Worm (Caenorhabditis elegans) whole organism, late embryonic: ENCODE results near the gene smz-1.
A peak's percentile ranks its signal among the peaks of the same experiment; 100 is the strongest.

Experiments used
- C08G9.2 ChIP-seq: sonication (generic microtip); optimal IDR thresholded peaks from 2 replicates; lab custom pipeline; 2016; ENCODE audit warnings: mild to moderate bottlenecking, missing genetic modification characterization, moderate library complexity, missing compliant biosample characterization
- F13H6.1 ChIP-seq: sonication (generic microtip); optimal IDR thresholded peaks from 2 replicates; lab custom pipeline; 2016; ENCODE audit warnings: missing genetic modification characterization, missing compliant biosample characterization
- K02D7.2 ChIP-seq: sonication (generic microtip); optimal IDR thresholded peaks from 2 replicates; lab custom pipeline; 2017; ENCODE audit warnings: mild to moderate bottlenecking, missing genetic modification characterization, missing compliant biosample characterization
- K09A11.1 ChIP-seq: sonication (generic microtip); optimal IDR thresholded peaks from 2 replicates; lab custom pipeline; 2017; ENCODE audit warnings: antibody characterized with exemption, mild to moderate bottlenecking, missing genetic modification characterization, missing compliant biosample characterization; ENCODE audit not compliant: insufficient read depth
- Y22D7AL.16 ChIP-seq: sonication (generic microtip); optimal IDR thresholded peaks from 2 replicates; lab custom pipeline; 2016; ENCODE audit warnings: missing genetic modification characterization, missing compliant biosample characterization
- ceh-19 ChIP-seq: fragments of 200-800 bp; sonication (Bioruptor generic); optimal IDR thresholded peaks from 2 replicates; lab custom pipeline; 2018; ENCODE audit warnings: mild to moderate bottlenecking, missing genetic modification characterization, missing compliant biosample characterization
- ceh-2 ChIP-seq: sonication (generic microtip); optimal IDR thresholded peaks from 2 replicates; lab custom pipeline; 2016; ENCODE audit warnings: missing genotype, missing genetic modification characterization, missing compliant biosample characterization
- ceh-22 ChIP-seq: sonication (generic microtip); optimal IDR thresholded peaks from 2 replicates; lab custom pipeline; 2017; ENCODE audit warnings: missing biosample characterization, missing genetic modification characterization
- ceh-24 ChIP-seq: sonication (generic microtip); optimal IDR thresholded peaks from 2 replicates; lab custom pipeline; 2016; ENCODE audit warnings: mild to moderate bottlenecking, missing genetic modification characterization, missing compliant biosample characterization
- ceh-30 ChIP-seq: fragments of 150-350 bp; optimal IDR thresholded peaks from 2 replicates; lab custom pipeline; 2014; ENCODE audit warnings: missing biosample characterization, missing genetic modification characterization
- ceh-34 ChIP-seq: sonication (generic microtip); optimal IDR thresholded peaks from 2 replicates; lab custom pipeline; 2016; ENCODE audit warnings: mild to moderate bottlenecking, missing genetic modification characterization, missing compliant biosample characterization
- ceh-48 ChIP-seq: sonication (generic microtip); optimal IDR thresholded peaks from 2 replicates; lab custom pipeline; 2016; ENCODE audit warnings: missing genetic modification characterization, inconsistent platforms, missing compliant biosample characterization
- ceh-6 ChIP-seq: fragments of 200-800 bp; sonication (Bioruptor generic); optimal IDR thresholded peaks from 2 replicates; lab custom pipeline; 2018; ENCODE audit warnings: mild to moderate bottlenecking, missing genetic modification characterization, missing compliant biosample characterization
- che-1 ChIP-seq: sonication (generic microtip); optimal IDR thresholded peaks from 2 replicates; lab custom pipeline; 2016; ENCODE audit warnings: mild to moderate bottlenecking, missing genetic modification characterization, missing compliant biosample characterization
- dmd-4 ChIP-seq: sonication (generic microtip); optimal IDR thresholded peaks from 2 replicates; lab custom pipeline; 2016; ENCODE audit warnings: borderline replicate concordance, missing genetic modification characterization, missing compliant biosample characterization
- elt-2 ChIP-seq: sonication (generic microtip); optimal IDR thresholded peaks from 2 replicates; lab custom pipeline; 2016; ENCODE audit warnings: missing genetic modification reagents, missing genetic modification characterization, missing compliant biosample characterization
- elt-4 ChIP-seq: sonication (generic microtip); optimal IDR thresholded peaks from 2 replicates; lab custom pipeline; 2016; ENCODE audit warnings: missing genetic modification characterization, missing compliant biosample characterization
- fax-1 ChIP-seq: sonication (generic microtip); optimal IDR thresholded peaks from 2 replicates; lab custom pipeline; 2016; ENCODE audit warnings: missing genotype, missing genetic modification characterization, missing compliant biosample characterization
- fkh-10 ChIP-seq: fragments of 150-350 bp; optimal IDR thresholded peaks from 2 replicates; lab custom pipeline; 2014; ENCODE audit warnings: missing biosample characterization, missing genetic modification reagents, missing genetic modification characterization
- fkh-6 ChIP-seq: sonication (generic microtip); optimal IDR thresholded peaks from 2 replicates; lab custom pipeline; 2016; ENCODE audit warnings: missing genetic modification characterization, missing compliant biosample characterization
- gmeb-2 ChIP-seq: sonication (generic microtip); optimal IDR thresholded peaks from 2 replicates; lab custom pipeline; 2016; ENCODE audit warnings: missing genetic modification characterization, inconsistent platforms, missing compliant biosample characterization
- hlh-13 ChIP-seq: fragments of 200-800 bp; sonication (Bioruptor generic); optimal IDR thresholded peaks from 2 replicates; lab custom pipeline; 2018; ENCODE audit warnings: mild to moderate bottlenecking, missing genetic modification characterization, missing compliant biosample characterization
- hlh-30 ChIP-seq: sonication (generic microtip); optimal IDR thresholded peaks from 2 replicates; lab custom pipeline; 2017; ENCODE audit warnings: antibody characterized with exemption, missing genetic modification characterization, missing compliant biosample characterization; ENCODE audit not compliant: insufficient read depth
- hlh-6 ChIP-seq: sonication (generic microtip); optimal IDR thresholded peaks from 2 replicates; lab custom pipeline; 2016; ENCODE audit warnings: missing genotype, missing genetic modification characterization, missing compliant biosample characterization
- lim-6 ChIP-seq: sonication (generic microtip); optimal IDR thresholded peaks from 2 replicates; lab custom pipeline; 2016; ENCODE audit warnings: missing genetic modification characterization, missing compliant biosample characterization
- lin-11 ChIP-seq: fragments of 200-800 bp; sonication (Bioruptor generic); optimal IDR thresholded peaks from 2 replicates; lab custom pipeline; 2018; ENCODE audit warnings: mild to moderate bottlenecking, missing genetic modification characterization, missing compliant biosample characterization
- madf-2 ChIP-seq: sonication (generic microtip); optimal IDR thresholded peaks from 2 replicates; lab custom pipeline; 2017; ENCODE audit warnings: missing genetic modification characterization, missing compliant biosample characterization
- nfya-1 ChIP-seq: sonication (generic microtip); optimal IDR thresholded peaks from 2 replicates; lab custom pipeline; 2017; ENCODE audit warnings: missing genetic modification characterization, mild to moderate bottlenecking, missing compliant biosample characterization, antibody characterized with exemption, moderate library complexity
- nhr-11 ChIP-seq: fragments of 150-350 bp; optimal IDR thresholded peaks from 2 replicates; lab custom pipeline; 2014; ENCODE audit warnings: missing biosample characterization, missing genetic modification characterization
- nhr-232 ChIP-seq: sonication (generic microtip); optimal IDR thresholded peaks from 2 replicates; lab custom pipeline; 2016; ENCODE audit warnings: missing genetic modification characterization, missing compliant biosample characterization
- npax-4 ChIP-seq: sonication (generic microtip); optimal IDR thresholded peaks from 2 replicates; lab custom pipeline; 2016; ENCODE audit warnings: missing genetic modification characterization, missing compliant biosample characterization
- pag-3 ChIP-seq: sonication (generic microtip); optimal IDR thresholded peaks from 2 replicates; lab custom pipeline; 2016; ENCODE audit warnings: missing compliant biosample characterization, missing genetic modification characterization, borderline replicate concordance
- pax-1 ChIP-seq: fragments of 150-350 bp; optimal IDR thresholded peaks from 2 replicates; lab custom pipeline; 2014; ENCODE audit warnings: missing biosample characterization, missing genetic modification characterization
- pha-2 ChIP-seq: sonication (generic microtip); optimal IDR thresholded peaks from 2 replicates; lab custom pipeline; 2017; ENCODE audit warnings: mild to moderate bottlenecking, missing genetic modification characterization, missing compliant biosample characterization
- pqm-1 ChIP-seq: sonication (generic microtip); optimal IDR thresholded peaks from 2 replicates; lab custom pipeline; 2016; ENCODE audit warnings: missing genetic modification characterization, missing compliant biosample characterization
- pros-1 ChIP-seq: fragments of 150-350 bp; optimal IDR thresholded peaks from 2 replicates; lab custom pipeline; 2014; ENCODE audit warnings: missing biosample characterization, missing genetic modification reagents, missing genetic modification characterization
- rnt-1 ChIP-seq: sonication (generic microtip); optimal IDR thresholded peaks from 2 replicates; lab custom pipeline; 2016; ENCODE audit warnings: missing genetic modification characterization, missing compliant biosample characterization
- sox-2 ChIP-seq: fragments of 200-800 bp; sonication (Bioruptor generic); IDR thresholded peaks from 2 replicates; pipeline ENCODE4 v1.3.6; 2022; ENCODE audit warnings: missing genetic modification reagents, missing genetic modification characterization, missing compliant biosample characterization
- sox-4 ChIP-seq: sonication (generic microtip); optimal IDR thresholded peaks from 2 replicates; lab custom pipeline; 2017; ENCODE audit warnings: mild to moderate bottlenecking, missing genetic modification characterization, inconsistent platforms, missing compliant biosample characterization
- unc-3 ChIP-seq, 2 experiments: fragments of 200-800 bp in 1 of 2; sonication (Bioruptor generic) in 1 of 2; sonication (generic microtip) in 1 of 2; conservative IDR thresholded peaks in 1 of 2; optimal IDR thresholded peaks in 1 of 2; 2 replicates each; pipeline versions ENCODE4 v1.3.6 to Lab custom; 2016 to 2022; ENCODE audit warnings: missing compliant biosample characterization in 2 of 2, missing genetic modification characterization in 2 of 2, missing genetic modification reagents in 1 of 2
- unc-42 ChIP-seq: sonication (generic microtip); optimal IDR thresholded peaks from 2 replicates; lab custom pipeline; 2016; ENCODE audit warnings: missing genotype, missing genetic modification characterization, missing compliant biosample characterization
- unc-86 ChIP-seq: sonication (generic microtip); optimal IDR thresholded peaks from 2 replicates; lab custom pipeline; 2016; ENCODE audit warnings: missing genetic modification characterization, missing compliant biosample characterization
- ztf-16 ChIP-seq: sonication (generic microtip); optimal IDR thresholded peaks from 2 replicates; lab custom pipeline; 2017; ENCODE audit warnings: missing genetic modification characterization, missing compliant biosample characterization

The smz-1 gene

ce11 chrIV:12443936-12444335 is 10.9 kb upstream of the smz-1 start, which contains the start of gene C25G4.2:
Gene C25G4.2, minus strand, starts transcription at chrIV:12444035.
- no peak for TF ChIP-seq gmeb-2 (tag; lab: Kevin White, UChicago)
- TF ChIP-seq C08G9.2 (tag; lab: Kevin White, UChicago), result no peak
- no peak for TF ChIP-seq K02D7.2 (tag; lab: Kevin White, UChicago)
- no peak for TF ChIP-seq pha-2 (tag; lab: Kevin White, UChicago)
- TF ChIP-seq unc-42, result no peak
- TF ChIP-seq ztf-16, result no peak
- no peak for TF ChIP-seq hlh-6 (tag; lab: Kevin White, UChicago)
- TF ChIP-seq lin-11 (tag; lab: Kevin White, UChicago), result no peak

- TF ChIP-seq elt-2 (tag; lab: Kevin White, UChicago) (no peak), sox-2 (GFP tag; lab: Robert Waterston, UW) (no peak), pha-2 (tag; lab: Kevin White, UChicago) (no peak), ceh-2 (tag; lab: Kevin White, UChicago) (no peak), K09A11.1 (no peak), ceh-34 (tag; lab: Kevin White, UChicago) (no peak), ceh-6 (GFP tag; lab: Kevin White, UChicago) (no peak), ceh-48 (tag; lab: Kevin White, UChicago) (no peak), hlh-13 (GFP tag; lab: Kevin White, UChicago) (no peak), ceh-24 (no peak), ceh-22 (tag; lab: Kevin White, UChicago) (no peak), sox-4 (tag; lab: Kevin White, UChicago) (no peak), pag-3 (no peak)
Measured at ce11 chrIV:12445463-12445934, 9.4 kb upstream of the smz-1 start, which contains the start of gene C25G4.3. Gene C25G4.3, minus strand, starts transcription at chrIV:12445884.

ce11 chrIV:12451225-12451831 is 3.5 kb upstream of the smz-1 start, which contains the start of gene dpy-26:
Gene dpy-26, minus strand, starts transcription at chrIV:12451335.
- TF ChIP-seq unc-3 (GFP tag; conservative IDR thresholded peaks at IDR 0.05; lab: Robert Waterston, UW) (no peak), unc-3 (tag; optimal IDR thresholded peaks at IDR 0.05; lab: Kevin White, UChicago) (no peak), elt-2 (tag; lab: Kevin White, UChicago) (no peak), unc-86 (tag; lab: Kevin White, UChicago) (no peak), gmeb-2 (tag; lab: Kevin White, UChicago) (no peak), fkh-10 (no peak), ceh-34 (tag; lab: Kevin White, UChicago) (no peak), madf-2 (tag; lab: Kevin White, UChicago) (no peak), pax-1 (no peak), unc-42 (peak; percentile 55), fax-1 (tag; lab: Kevin White, UChicago) (no peak), che-1 (no peak), pqm-1 (tag; lab: Kevin White, UChicago) (no peak), nfya-1 (tag; lab: Kevin White, UChicago) (peak; percentile 27), elt-4 (tag; lab: Kevin White, UChicago) (no peak), npax-4 (tag; lab: Kevin White, UChicago) (no peak), pha-2 (tag; lab: Kevin White, UChicago) (no peak), fkh-6 (tag; lab: Kevin White, UChicago) (no peak)

- no peak for TF ChIP-seq ztf-16
- no peak for TF ChIP-seq dmd-4 (tag; lab: Kevin White, UChicago)
- TF ChIP-seq pros-1 (tag; lab: Kevin White, UChicago), result no peak
- no peak for TF ChIP-seq nhr-11 (tag; lab: Kevin White, UChicago)
- TF ChIP-seq Y22D7AL.16 (tag; lab: Kevin White, UChicago), result no peak
- no peak for TF ChIP-seq ceh-6 (GFP tag; lab: Kevin White, UChicago)
- TF ChIP-seq ceh-48 (tag; lab: Kevin White, UChicago), result no peak
- no peak for TF ChIP-seq lim-6
- TF ChIP-seq F13H6.1 (tag; lab: Kevin White, UChicago), result no peak
- no peak for TF ChIP-seq hlh-30
- no peak for TF ChIP-seq rnt-1 (tag; lab: Kevin White, UChicago)
- TF ChIP-seq ceh-30 (tag; lab: Kevin White, UChicago), result no peak
- TF ChIP-seq pag-3, result no peak
- no peak for TF ChIP-seq ceh-19
- TF ChIP-seq nhr-232 (tag; lab: Kevin White, UChicago), result no peak
- no peak for TF ChIP-seq pqm-1 (tag; lab: Kevin White, UChicago)
Measured at ce11 chrIV:12454115-12454514, 735 bp upstream of the smz-1 start, which contains the start of gene spe-44. Gene spe-44, minus strand, starts transcription at chrIV:12454215.
